Worm (Caenorhabditis elegans) whole organism, L3 larva: ENCODE data around the gene Y43F4A.4.

ENCODE experiments used
- elt-3 ChIP-seq, 3 experiments: fragments of 150-350 bp in 1 of 3; sonication (generic microtip) in 2 of 3; optimal IDR thresholded peaks; 2 replicates in 2 of 3; 4 replicates in 1 of 3; lab custom pipeline; 2014 to 2017; ENCODE audit warnings: missing biosample characterization in 3 of 3, missing genetic modification characterization in 3 of 3
- ztf-4 ChIP-seq: fragments of 150-350 bp; optimal IDR thresholded peaks from 2 replicates; lab custom pipeline; 2014; ENCODE audit warnings: missing biosample characterization, missing genetic modification characterization

- no peak for TF ChIP-seq elt-3 (tag; optimal IDR thresholded peaks at IDR 0.05; lab: Kevin White, UChicago)
- TF ChIP-seq ztf-4 (tag; lab: Kevin White, UChicago) = no peak
These were observed 32.6 kb downstream of the Y43F4A.4 start for ce11 chrIII:13277881-13278500.
